Fruit fly (Drosophila melanogaster): Measurements from ENCODE around the gene Gal.
A peak's percentile ranks its signal among the peaks of the same experiment; 100 is the strongest.

DNA sequence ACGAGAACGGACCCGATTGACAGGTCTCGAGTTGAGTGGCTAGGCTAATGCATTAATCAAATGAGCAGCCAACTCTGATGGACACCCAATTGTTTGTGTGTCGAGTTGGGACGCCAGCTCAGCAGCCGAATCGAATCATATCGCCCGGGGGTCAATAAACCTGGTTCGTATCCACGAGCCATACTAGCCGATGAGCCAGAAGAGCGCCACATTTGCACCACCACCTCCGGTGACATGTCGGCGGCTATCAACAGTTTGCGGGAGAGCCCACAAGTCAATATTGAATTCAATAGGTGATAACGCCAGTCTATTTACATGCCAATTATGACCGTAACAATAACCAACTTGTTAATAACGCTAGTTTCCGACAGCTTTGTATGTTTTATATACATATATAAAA lies 32.5 kb downstream of the Gal start:
- TF ChIP-seq CG32006 (GFP tag; optimal IDR thresholded peaks at IDR 0.05) (no peak), spab (GFP tag; optimal IDR thresholded peaks at IDR 0.05) (peak; percentile 6), CG16779 (tag; optimal IDR thresholded peaks at IDR 0.05) (no peak), fd85E (GFP tag; optimal IDR thresholded peaks at IDR 0.05) (no peak), CG6792 (GFP tag; optimal IDR thresholded peaks at IDR 0.05) (no peak), CG6854 (GFP tag; optimal IDR thresholded peaks at IDR 0.05) (no peak), Ets21C (GFP tag; optimal IDR thresholded peaks at IDR 0.05) (no peak)
